Worm (Caenorhabditis elegans) whole organism, L4 larva: ENCODE results near the gene nas-39.
"Not testable (repeated sequence)": the region's sequence is repeated elsewhere in the genome, so short reads cannot be mapped to it uniquely, and the experiment has no call there.

Experiments used
- F37D6.2 ChIP-seq: sonication (generic microtip); optimal IDR thresholded peaks from 2 replicates; lab custom pipeline; 2016; ENCODE audit warnings: mild to moderate bottlenecking, missing genetic modification characterization, missing compliant biosample characterization
- Y105C5A.15 ChIP-seq: fragments of 200-800 bp; sonication (Bioruptor generic); IDR thresholded peaks from 2 replicates; pipeline ENCODE4 v1.3.6; 2022; ENCODE audit warnings: missing genetic modification characterization, missing compliant biosample characterization
- ZK546.5 ChIP-seq, 2 experiments: sonication (generic microtip); optimal IDR thresholded peaks; 2 replicates each; lab custom pipeline; 2017; ENCODE audit warnings: missing biosample characterization in 2 of 2, missing genetic modification characterization in 2 of 2
- ceh-32 ChIP-seq: sonication (generic microtip); optimal IDR thresholded peaks from 2 replicates; lab custom pipeline; 2016; ENCODE audit warnings: mild to moderate bottlenecking, missing genetic modification characterization, missing compliant biosample characterization; ENCODE audit not compliant: poor library complexity
- daf-8 ChIP-seq: fragments of 200-800 bp; sonication (Bioruptor generic); IDR thresholded peaks from 2 replicates; pipeline ENCODE4 v1.3.6; 2022; ENCODE audit warnings: missing genetic modification characterization, missing compliant biosample characterization
- dpl-1 ChIP-seq: fragments of 150-350 bp; optimal IDR thresholded peaks from 2 replicates; lab custom pipeline; 2014; ENCODE audit warnings: missing biosample characterization, missing genetic modification reagents, missing genetic modification characterization
- egl-43 ChIP-seq: fragments of 200-800 bp; sonication (Bioruptor generic); IDR thresholded peaks from 2 replicates; pipeline ENCODE4 v1.3.6; 2022; ENCODE audit warnings: missing genetic modification reagents, missing genetic modification characterization, missing compliant biosample characterization
- fkh-10 ChIP-seq: fragments of 150-350 bp; optimal IDR thresholded peaks from 2 replicates; lab custom pipeline; 2014; ENCODE audit warnings: missing biosample characterization, missing genetic modification reagents, missing genetic modification characterization
- gei-8 ChIP-seq: fragments of 200-800 bp; sonication (Bioruptor generic); optimal IDR thresholded peaks from 2 replicates; lab custom pipeline; 2018; ENCODE audit warnings: mild to moderate bottlenecking, missing genetic modification characterization, missing compliant biosample characterization
- hmg-1.1 ChIP-seq: fragments of 200-800 bp; sonication (Bioruptor generic); IDR thresholded peaks from 2 replicates; pipeline ENCODE4 v1.3.6; 2022; ENCODE audit warnings: missing genetic modification reagents, missing genetic modification characterization, missing compliant biosample characterization
- lim-7 ChIP-seq: fragments of 200-800 bp; sonication (Bioruptor generic); IDR thresholded peaks from 2 replicates; pipeline ENCODE4 v1.3.6; 2022; ENCODE audit warnings: missing genetic modification characterization, missing compliant biosample characterization
- lin-13 ChIP-seq: fragments of 150-350 bp; optimal IDR thresholded peaks from 2 replicates; lab custom pipeline; 2014; ENCODE audit warnings: missing biosample characterization, missing genetic modification reagents, missing genetic modification characterization
- lin-15B ChIP-seq: fragments of 150-350 bp; sonication (generic microtip); optimal IDR thresholded peaks from 3 replicates; lab custom pipeline; 2014; ENCODE audit warnings: missing biosample characterization, missing genetic modification characterization
- lir-3 ChIP-seq: sonication (generic microtip); optimal IDR thresholded peaks from 2 replicates; lab custom pipeline; 2016; ENCODE audit warnings: mild to moderate bottlenecking, missing genetic modification characterization, missing compliant biosample characterization
- mdl-1 ChIP-seq, 2 experiments: fragments of 150-350 bp in 1 of 2; sonication (generic microtip) in 1 of 2; optimal IDR thresholded peaks; 2 replicates each; lab custom pipeline; 2014 to 2017; ENCODE audit warnings: missing biosample characterization in 2 of 2, missing genetic modification characterization in 2 of 2
- nhr-10 ChIP-seq: fragments of 150-350 bp; optimal IDR thresholded peaks from 2 replicates; lab custom pipeline; 2014; ENCODE audit warnings: missing biosample characterization, missing genetic modification characterization
- nhr-42 ChIP-seq: fragments of 200-800 bp; sonication (Bioruptor generic); IDR thresholded peaks from 2 replicates; pipeline ENCODE4 v1.3.6; 2022; ENCODE audit warnings: missing genetic modification characterization, missing compliant biosample characterization
- nhr-76 ChIP-seq: fragments of 150-350 bp; optimal IDR thresholded peaks from 2 replicates; lab custom pipeline; 2014; ENCODE audit warnings: missing biosample characterization, missing genetic modification characterization
- set-16 ChIP-seq: fragments of 200-800 bp; sonication (Bioruptor generic); IDR thresholded peaks from 2 replicates; pipeline ENCODE4 v1.3.6; 2022; ENCODE audit warnings: missing genetic modification reagents, missing genetic modification characterization, missing compliant biosample characterization
- snpc-1.2 ChIP-seq: fragments of 200-800 bp; sonication (Bioruptor generic); IDR thresholded peaks from 2 replicates; pipeline ENCODE4 v1.3.6; 2022; ENCODE audit warnings: missing genetic modification reagents, missing genetic modification characterization, missing compliant biosample characterization
- snpc-4 ChIP-seq: fragments of 150-350 bp; optimal IDR thresholded peaks from 2 replicates; lab custom pipeline; 2014; ENCODE audit warnings: missing biosample characterization, missing genetic modification characterization
- spr-1 ChIP-seq: sonication (generic microtip); optimal IDR thresholded peaks from 2 replicates; lab custom pipeline; 2016; ENCODE audit warnings: mild to moderate bottlenecking, missing genetic modification characterization, missing compliant biosample characterization
- spr-3 ChIP-seq: fragments of 200-800 bp; sonication (Bioruptor generic); optimal IDR thresholded peaks from 2 replicates; lab custom pipeline; 2018; ENCODE audit warnings: mild to moderate bottlenecking, missing genetic modification characterization, missing compliant biosample characterization
- unc-62 ChIP-seq, 3 experiments: fragments of 150-350 bp in 1 of 3; sonication (generic microtip); optimal IDR thresholded peaks in 2 of 3; peaks in 1 of 3; 1 replicate in 1 of 3; 2 replicates in 2 of 3; lab custom pipeline; 2014 to 2017; ENCODE audit warnings: missing biosample characterization in 3 of 3, missing genetic modification characterization in 3 of 3, missing genetic modification reagents in 3 of 3, missing genotype in 1 of 3
- vab-7 ChIP-seq: fragments of 200-800 bp; sonication (Bioruptor generic); IDR thresholded peaks from 2 replicates; pipeline ENCODE4 v1.3.6; 2022; ENCODE audit warnings: missing genetic modification reagents, missing genetic modification characterization, missing compliant biosample characterization
- zag-1 ChIP-seq: fragments of 150-350 bp; optimal IDR thresholded peaks from 2 replicates; lab custom pipeline; 2014; ENCODE audit warnings: missing biosample characterization, missing genetic modification characterization
- zfp-2 ChIP-seq: sonication (generic microtip); optimal IDR thresholded peaks from 2 replicates; lab custom pipeline; 2016; ENCODE audit warnings: mild to moderate bottlenecking, missing genetic modification characterization, missing compliant biosample characterization
- zip-11 ChIP-seq: fragments of 200-800 bp; sonication (Bioruptor generic); IDR thresholded peaks from 2 replicates; pipeline ENCODE4 v1.3.6; 2022; ENCODE audit warnings: missing genetic modification characterization, missing compliant biosample characterization
- zip-2 ChIP-seq: fragments of 150-350 bp; optimal IDR thresholded peaks from 2 replicates; lab custom pipeline; 2014; ENCODE audit warnings: missing biosample characterization, missing genetic modification characterization

The nas-39 gene

DNA sequence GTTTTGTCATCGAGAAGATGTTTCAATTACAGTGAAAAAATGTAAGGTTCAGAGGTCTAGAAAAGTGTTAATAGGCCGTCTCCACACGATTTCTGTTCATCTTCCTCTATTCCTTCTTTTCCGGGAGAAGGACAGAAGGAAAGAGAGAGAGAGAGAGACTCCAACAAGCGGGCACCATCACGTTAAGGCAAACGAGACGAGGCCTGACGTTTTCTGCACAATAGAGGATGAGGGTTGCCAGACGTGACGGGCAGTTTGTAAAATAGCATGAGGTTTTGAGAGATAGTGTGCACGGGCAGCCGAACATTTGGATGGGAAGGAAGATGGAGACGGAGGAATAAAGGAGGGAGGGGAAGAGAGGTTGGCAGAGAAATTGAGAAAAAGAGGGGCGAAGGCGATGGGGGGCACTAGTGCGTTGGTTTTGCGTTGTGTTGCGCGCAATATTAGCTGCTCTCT is 10.9 kb upstream of the nas-39 start, which contains the start of gene twf-2 (continued):
- TF ChIP-seq F37D6.2 (tag; lab: Kevin White, UChicago) (peak; percentile 47), gei-8 (GFP tag; lab: Kevin White, UChicago) (no peak), zfp-2 (no peak)

DNA sequence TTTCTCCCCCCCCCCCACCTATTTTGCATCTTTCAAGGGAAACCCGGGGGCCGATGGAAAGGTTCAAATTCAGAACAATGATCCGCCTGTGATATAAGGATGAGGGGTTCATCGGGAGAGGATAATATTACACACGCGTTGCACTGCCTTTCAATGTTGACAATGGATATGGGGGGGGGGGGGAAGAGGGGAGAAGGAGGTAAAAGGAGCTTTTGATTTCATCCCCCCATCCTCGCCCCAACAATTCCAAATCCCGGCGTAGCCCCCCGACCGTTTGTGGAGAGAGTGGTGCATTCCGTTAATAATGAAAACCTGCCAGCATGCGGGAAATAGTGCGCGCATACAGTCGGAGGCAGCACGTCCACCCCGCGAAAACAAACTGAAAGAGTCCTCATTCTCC is 9.6 kb upstream of the nas-39 start:
- TF ChIP-seq lir-3 (tag; lab: Kevin White, UChicago), result no peak
- TF ChIP-seq nhr-76 (tag; lab: Kevin White, UChicago), result no peak
- TF ChIP-seq hmg-1.1 (GFP tag; lab: Robert Waterston, UW), result no peak
- no peak for TF ChIP-seq nhr-42 (GFP tag; lab: Robert Waterston, UW)
- peak; percentile 40; the same call in 1 of the 2 replicates for TF ChIP-seq egl-43 (GFP tag; lab: Robert Waterston, UW)
- TF ChIP-seq set-16 (GFP tag; lab: Robert Waterston, UW), result peak; percentile 47

DNA sequence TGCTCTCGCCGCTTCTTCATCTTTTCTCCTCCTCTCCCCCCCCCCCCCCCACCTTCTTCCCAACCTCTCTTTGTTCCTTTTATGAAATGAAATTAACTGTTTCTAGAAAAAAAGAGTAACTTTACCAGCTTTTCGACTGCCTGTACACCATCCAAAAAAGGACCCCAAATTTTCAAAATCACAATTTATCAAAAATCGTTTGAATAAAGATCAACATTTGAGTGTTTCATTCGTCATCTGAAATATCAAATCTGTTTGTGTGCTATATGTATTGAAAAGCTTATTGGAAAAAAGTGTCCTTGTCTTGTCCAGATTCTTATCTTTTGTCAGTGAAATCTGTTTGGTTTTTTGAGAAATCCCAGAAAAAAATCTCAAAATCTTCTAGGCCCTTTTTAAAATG is 5.6 kb upstream of the nas-39 start:
- no peak for TF ChIP-seq F37D6.2 (tag; lab: Kevin White, UChicago)
- TF ChIP-seq zip-2 (tag; lab: Kevin White, UChicago), result no peak
- TF ChIP-seq unc-62 (GFP tag; optimal IDR thresholded peaks at IDR 0.05 in 1 of 2; lab: Kevin White, UChicago), result peak in 1 of 2 experiments; percentile 95
- no peak for TF ChIP-seq unc-62 (tag; optimal IDR thresholded peaks at IDR 0.05; lab: Kevin White, UChicago)
- TF ChIP-seq ZK546.5 (tag; optimal IDR thresholded peaks at IDR 0.05; lab: Kevin White, UChicago), result no peak
- no peak for TF ChIP-seq daf-8
- TF ChIP-seq lin-13 (GFP tag; lab: Kevin White, UChicago), result no peak
- no peak for TF ChIP-seq snpc-4 (tag; lab: Kevin White, UChicago)

DNA sequence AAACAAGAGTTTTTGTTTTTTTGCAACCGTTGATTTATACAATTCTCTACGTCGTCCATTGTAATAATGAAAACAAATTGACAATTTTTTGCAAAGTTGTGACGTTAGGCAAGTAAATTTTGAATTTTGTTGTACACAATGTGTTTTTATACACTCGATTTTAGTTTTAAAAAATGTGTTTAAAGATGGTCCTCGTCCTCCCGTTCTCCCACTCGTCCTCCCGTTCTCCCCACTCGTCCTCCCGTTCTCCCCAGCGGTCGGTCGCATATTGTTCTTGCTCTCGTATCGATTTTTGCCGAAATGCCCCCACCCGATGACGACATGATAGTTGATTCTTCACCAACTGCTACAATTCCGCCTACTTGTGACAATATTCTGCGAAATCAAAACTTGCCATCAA is 5.1 kb upstream of the nas-39 start, which contains the start of gene F38E9.4:
TSS of gene F38E9.4 (plus strand) at position 301 of the 400 bp plus-strand sequence.
- not testable (repeated sequence) for TF ChIP-seq lin-15B (tag; lab: Kevin White, UChicago); zip-11 (GFP tag; lab: Robert Waterston, UW); fkh-10 (GFP tag; lab: Kevin White, UChicago)

DNA sequence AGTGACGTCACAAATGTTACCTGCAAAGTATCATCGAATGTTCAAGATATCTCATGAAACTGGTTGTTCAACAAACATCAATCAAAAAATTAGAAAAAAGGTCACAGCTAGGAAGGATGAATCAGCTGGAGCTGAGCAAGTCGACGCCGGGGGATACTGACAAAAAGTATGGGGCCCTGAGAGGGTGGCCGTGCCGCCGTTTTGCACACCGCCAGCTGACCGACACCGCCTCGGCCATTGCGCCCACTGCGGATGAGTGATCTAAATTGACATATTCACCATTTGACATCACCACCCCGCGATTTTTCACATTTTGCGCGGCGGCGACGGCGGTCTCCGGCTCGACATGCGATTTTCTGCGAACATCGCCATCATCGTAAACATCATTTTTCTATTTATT is 386 bp downstream of the nas-39 start:
- no peak for TF ChIP-seq spr-3
- TF ChIP-seq ceh-32, result no peak
- TF ChIP-seq set-16 (GFP tag; lab: Robert Waterston, UW), result peak; percentile 82
- no peak for TF ChIP-seq nhr-10 (tag; lab: Kevin White, UChicago)
- TF ChIP-seq spr-1 (tag; lab: Kevin White, UChicago), result no peak

DNA sequence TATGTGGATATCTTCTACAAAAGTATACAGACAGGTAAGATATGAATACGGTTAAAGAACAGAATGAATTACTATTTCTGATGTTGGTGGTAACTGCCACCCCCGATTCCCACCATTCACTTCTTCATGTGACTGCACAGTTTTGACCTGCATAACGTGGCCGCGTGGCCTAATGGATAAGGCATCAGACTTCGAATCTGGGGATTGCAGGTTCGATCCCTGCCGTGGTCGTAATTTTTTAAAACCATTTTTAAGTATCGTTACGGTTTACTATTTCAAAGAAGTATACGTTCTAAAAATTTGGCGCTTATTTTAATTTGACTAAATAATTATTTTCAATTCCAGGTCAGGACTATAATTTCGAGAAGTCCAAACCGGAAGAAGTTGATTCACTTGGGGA is 4.6 kb downstream of the nas-39 start:
- TF ChIP-seq dpl-1 (GFP tag; lab: Kevin White, UChicago) (no peak), lim-7 (GFP tag; lab: Robert Waterston, UW) (0 out of 2 replicates have a peak, but pooled peaks have one; percentile 41), zag-1 (no peak), vab-7 (GFP tag; lab: Robert Waterston, UW) (0 out of 2 replicates have a peak, but pooled peaks have one; percentile 30), unc-62 (GFP tag; optimal IDR thresholded peaks at IDR 0.05 in 1 of 2; lab: Kevin White, UChicago) (peak in 1 of 2 experiments; percentile 36), unc-62 (tag; optimal IDR thresholded peaks at IDR 0.05; lab: Kevin White, UChicago) (no peak), mdl-1 (tag; optimal IDR thresholded peaks at IDR 0.05; lab: Kevin White, UChicago) (no peak), egl-43 (GFP tag; lab: Robert Waterston, UW) (0 out of 2 replicates have a peak, but pooled peaks have one; percentile 37), Y105C5A.15 (no peak), snpc-1.2 (GFP tag; lab: Robert Waterston, UW) (peak; percentile 69; the same call in 1 of the 2 replicates)
